Fruit fly (Drosophila melanogaster) whole organism, embryonic: ENCODE results near the gene CG33695.

Experiments
- Bteb2 ChIP-seq: fragments of 200-800 bp; sonication (Bioruptor generic); optimal IDR thresholded peaks from 2 replicates; lab custom pipeline; 2016; ENCODE audit warnings: missing biosample characterization, missing genetic modification characterization
- CG1024 ChIP-seq: fragments of 200-800 bp; sonication (Bioruptor generic); IDR thresholded peaks from 2 replicates; pipeline ENCODE4 v1.3.6; 2022; ENCODE audit warnings: missing biosample characterization, missing genetic modification characterization
- CG10431 ChIP-seq: fragments of 200-800 bp; sonication (Bioruptor generic); optimal IDR thresholded peaks from 3 replicates; lab custom pipeline; 2018; ENCODE audit warnings: missing biosample characterization, mild to moderate bottlenecking, missing genetic modification characterization
- CG10543 ChIP-seq: fragments of 200-800 bp; sonication (Bioruptor generic); optimal IDR thresholded peaks from 3 replicates; lab custom pipeline; 2017; ENCODE audit warnings: missing biosample characterization, mild to moderate bottlenecking, missing genetic modification characterization, moderate library complexity
- CG11247 ChIP-seq: fragments of 200-800 bp; sonication (Bioruptor generic); IDR thresholded peaks from 2 replicates; pipeline ENCODE4 v1.3.6; 2022; ENCODE audit warnings: missing biosample characterization, missing genetic modification characterization
- CG1233 ChIP-seq: fragments of 200-800 bp; sonication (Bioruptor generic); optimal IDR thresholded peaks from 4 replicates; lab custom pipeline; 2018; ENCODE audit warnings: missing biosample characterization, mild to moderate bottlenecking, missing genetic modification characterization
- CG12744 ChIP-seq: fragments of 200-800 bp; sonication (Bioruptor generic); optimal IDR thresholded peaks from 2 replicates; lab custom pipeline; 2016; ENCODE audit warnings: missing biosample characterization, missing genetic modification characterization
- CG13894 ChIP-seq: fragments of 200-800 bp; sonication (Bioruptor generic); optimal IDR thresholded peaks from 3 replicates; lab custom pipeline; 2018; ENCODE audit warnings: missing biosample characterization, mild to moderate bottlenecking, missing genetic modification characterization, moderate library complexity
- CG1647 ChIP-seq: fragments of 200-800 bp; sonication (Bioruptor generic); optimal IDR thresholded peaks from 3 replicates; lab custom pipeline; 2016; ENCODE audit warnings: missing biosample characterization, missing genetic modification characterization
- CG16815 ChIP-seq: fragments of 200-800 bp; sonication (Bioruptor generic); optimal IDR thresholded peaks from 3 replicates; lab custom pipeline; 2017; ENCODE audit warnings: missing biosample characterization, mild to moderate bottlenecking, missing genetic modification characterization
- CG17612 ChIP-seq: fragments of 200-800 bp; sonication (Bioruptor generic); IDR thresholded peaks from 2 replicates; pipeline ENCODE4 v1.3.6; 2022; ENCODE audit warnings: missing biosample characterization, missing genetic modification characterization
- CG3407 ChIP-seq: fragments of 200-800 bp; sonication (Bioruptor generic); optimal IDR thresholded peaks from 2 replicates; lab custom pipeline; 2018; ENCODE audit warnings: missing biosample characterization, mild to moderate bottlenecking, missing genetic modification characterization
- CG34422 ChIP-seq: fragments of 200-800 bp; sonication (Bioruptor generic); IDR thresholded peaks from 3 replicates; pipeline ENCODE4 v1.3.6; 2022; ENCODE audit warnings: missing biosample characterization, missing genetic modification characterization
- CG4404 ChIP-seq: fragments of 200-800 bp; sonication (Bioruptor generic); IDR thresholded peaks from 2 replicates; pipeline ENCODE4 v1.3.6; 2022; ENCODE audit warnings: missing biosample characterization, missing genetic modification characterization
- CG4424 ChIP-seq: fragments of 200-800 bp; sonication (Bioruptor generic); optimal IDR thresholded peaks from 3 replicates; lab custom pipeline; 2016; ENCODE audit warnings: missing biosample characterization, missing genetic modification characterization
- CG4730 ChIP-seq: fragments of 200-800 bp; sonication (Bioruptor generic); IDR thresholded peaks from 2 replicates; pipeline ENCODE4 v1.3.6; 2022; ENCODE audit warnings: missing biosample characterization, missing genetic modification characterization
- CG6765 ChIP-seq: fragments of 200-800 bp; sonication (Bioruptor generic); optimal IDR thresholded peaks from 3 replicates; lab custom pipeline; 2017; ENCODE audit warnings: missing biosample characterization, mild to moderate bottlenecking, missing genetic modification characterization
- CG9437 ChIP-seq: fragments of 200-800 bp; sonication (Bioruptor generic); optimal IDR thresholded peaks from 2 replicates; lab custom pipeline; 2018; ENCODE audit warnings: missing biosample characterization, mild to moderate bottlenecking, missing genetic modification characterization
- D19B ChIP-seq: fragments of 200-800 bp; sonication (Bioruptor generic); optimal IDR thresholded peaks from 2 replicates; lab custom pipeline; 2017; ENCODE audit warnings: missing biosample characterization, mild to moderate bottlenecking, missing genetic modification characterization
- Doc3 ChIP-seq: fragments of 200-800 bp; sonication (Bioruptor generic); IDR thresholded peaks from 3 replicates; pipeline ENCODE4 v1.3.6; 2022; ENCODE audit warnings: missing biosample characterization, missing genetic modification characterization; ENCODE audit not compliant: partially characterized antibody
- Eip74EF ChIP-seq, 2 experiments: fragments of 200-800 bp in 1 of 2; fragments of >200 bp in 1 of 2; sonication (Bioruptor generic) in 1 of 2; optimal IDR thresholded peaks; 2 replicates each; lab custom pipeline; 2017 to 2019; ENCODE audit warnings: missing biosample characterization in 2 of 2, missing genetic modification characterization in 2 of 2, mild to moderate bottlenecking in 1 of 2, moderate library complexity in 1 of 2
- GATAe ChIP-seq: fragments of 200-800 bp; sonication (Bioruptor generic); conservative IDR thresholded peaks from 2 replicates; pipeline ENCODE4 v1.3.6; 2022; ENCODE audit warnings: missing biosample characterization, missing genetic modification characterization
- H15 ChIP-seq: fragments of 200-800 bp; sonication (Bioruptor generic); IDR thresholded peaks from 3 replicates; pipeline ENCODE4 v1.3.6; 2022; ENCODE audit warnings: missing biosample characterization, missing genetic modification characterization
- Hmx ChIP-seq: fragments of 200-800 bp; sonication (Bioruptor generic); optimal IDR thresholded peaks from 2 replicates; lab custom pipeline; 2016; ENCODE audit warnings: missing biosample characterization, missing genetic modification characterization
- Max ChIP-seq: fragments of 200-800 bp; sonication (Bioruptor generic); optimal IDR thresholded peaks from 2 replicates; lab custom pipeline; 2016; ENCODE audit warnings: missing biosample characterization, mild to moderate bottlenecking, missing genetic modification characterization
- NC2β ChIP-seq: fragments of 200-800 bp; sonication (Bioruptor generic); optimal IDR thresholded peaks from 2 replicates; lab custom pipeline; 2016; ENCODE audit warnings: missing biosample characterization, missing genetic modification characterization
- Nf-YA ChIP-seq: fragments of 200-800 bp; sonication (Bioruptor generic); IDR thresholded peaks from 2 replicates; pipeline ENCODE4 v1.3.6; 2022; ENCODE audit warnings: missing biosample characterization, missing genetic modification characterization
- Rx ChIP-seq: fragments of 200-800 bp; sonication (Bioruptor generic); IDR thresholded peaks from 2 replicates; pipeline ENCODE4 v1.3.6; 2022; ENCODE audit warnings: missing biosample characterization, missing genetic modification characterization
- Tbp ChIP-seq: fragments of >200 bp; optimal IDR thresholded peaks from 2 replicates; lab custom pipeline; 2018; ENCODE audit warnings: missing biosample characterization, missing genetic modification characterization
- Xbp1 ChIP-seq: fragments of 200-800 bp; sonication (Bioruptor generic); optimal IDR thresholded peaks from 3 replicates; lab custom pipeline; 2016; ENCODE audit warnings: missing biosample characterization, mild to moderate bottlenecking, missing genetic modification characterization
- chif ChIP-seq, 2 experiments: fragments of 200-800 bp; sonication (Bioruptor generic); optimal IDR thresholded peaks; 3 replicates each; lab custom pipeline; 2016; ENCODE audit warnings: missing biosample characterization in 2 of 2, missing genetic modification characterization in 2 of 2
- corto ChIP-seq: fragments of 200-800 bp; sonication (Bioruptor generic); optimal IDR thresholded peaks from 2 replicates; lab custom pipeline; 2016; ENCODE audit warnings: missing biosample characterization, mild to moderate bottlenecking, missing genetic modification characterization, moderate library complexity
- croc ChIP-seq: fragments of 200-800 bp; sonication (Bioruptor generic); conservative IDR thresholded peaks from 3 replicates; pipeline ENCODE4 v1.3.6; 2022; ENCODE audit warnings: missing biosample characterization, missing genetic modification characterization
- disco-r ChIP-seq: fragments of 200-800 bp; sonication (Bioruptor generic); optimal IDR thresholded peaks from 2 replicates; lab custom pipeline; 2016; ENCODE audit warnings: missing biosample characterization, missing genetic modification characterization
- fd96Cb ChIP-seq: fragments of 200-800 bp; sonication (Bioruptor generic); optimal IDR thresholded peaks from 2 replicates; lab custom pipeline; 2018; ENCODE audit warnings: missing biosample characterization, mild to moderate bottlenecking, missing genetic modification characterization, moderate library complexity
- gcm ChIP-seq: fragments of 200-800 bp; sonication (Bioruptor generic); optimal IDR thresholded peaks from 2 replicates; lab custom pipeline; 2019; ENCODE audit warnings: missing biosample characterization, mild to moderate bottlenecking, missing genetic modification characterization, moderate library complexity
- gcm2 ChIP-seq: fragments of 200-800 bp; sonication (Bioruptor generic); optimal IDR thresholded peaks from 2 replicates; lab custom pipeline; 2016; ENCODE audit warnings: missing biosample characterization, missing genetic modification characterization
- hbn ChIP-seq: fragments of 200-800 bp; sonication (Bioruptor generic); IDR thresholded peaks from 2 replicates; pipeline ENCODE4 v1.3.6; 2022; ENCODE audit warnings: missing biosample characterization, missing genetic modification characterization; ENCODE audit not compliant: partially characterized antibody
- hkb ChIP-seq, 2 experiments: fragments of 200-800 bp in 1 of 2; fragments of >200 bp in 1 of 2; sonication (Bioruptor generic) in 1 of 2; IDR thresholded peaks in 1 of 2; optimal IDR thresholded peaks in 1 of 2; 2 replicates each; pipeline versions ENCODE4 v1.3.6 to Lab custom; 2017 to 2022; ENCODE audit warnings: missing biosample characterization in 1 of 2, missing genetic modification characterization in 1 of 2
- lab ChIP-seq: fragments of 200-800 bp; sonication (Bioruptor generic); optimal IDR thresholded peaks from 3 replicates; lab custom pipeline; 2017; ENCODE audit warnings: missing biosample characterization, missing genetic modification characterization, mild to moderate bottlenecking, moderate library complexity, missing genetic modification reagents
- lola ChIP-seq, 3 experiments: fragments of >200 bp in 2 of 3; fragments of 200-800 bp in 1 of 3; sonication (Bioruptor generic) in 1 of 3; optimal IDR thresholded peaks; 2 replicates each; lab custom pipeline; 2017 to 2019; ENCODE audit warnings: missing biosample characterization in 3 of 3, missing genetic modification characterization in 3 of 3, mild to moderate bottlenecking in 1 of 3, moderate library complexity in 1 of 3
- nerfin-1 ChIP-seq: fragments of 200-800 bp; sonication (Bioruptor generic); optimal IDR thresholded peaks from 3 replicates; lab custom pipeline; 2019; ENCODE audit warnings: missing biosample characterization, mild to moderate bottlenecking, missing genetic modification characterization, moderate library complexity
- org-1 ChIP-seq: fragments of 200-800 bp; sonication (Bioruptor generic); optimal IDR thresholded peaks from 2 replicates; lab custom pipeline; 2017; ENCODE audit warnings: missing biosample characterization, missing genetic modification characterization
- pnt ChIP-seq: fragments of 200-800 bp; sonication (Bioruptor generic); optimal IDR thresholded peaks from 3 replicates; lab custom pipeline; 2016; ENCODE audit warnings: missing biosample characterization, missing genetic modification characterization
- slp2 ChIP-seq: fragments of 200-800 bp; sonication (Bioruptor generic); optimal IDR thresholded peaks from 2 replicates; lab custom pipeline; 2016; ENCODE audit warnings: missing biosample characterization, missing genetic modification characterization
- so ChIP-seq: fragments of 200-800 bp; sonication (Bioruptor generic); IDR thresholded peaks from 3 replicates; pipeline ENCODE4 v1.3.6; 2022; ENCODE audit warnings: missing biosample characterization, missing genetic modification characterization
- ssp ChIP-seq: fragments of 200-800 bp; sonication (Bioruptor generic); IDR thresholded peaks from 2 replicates; pipeline ENCODE4 v1.3.6; 2022; ENCODE audit warnings: missing biosample characterization, missing genetic modification characterization
- tll ChIP-seq, 2 experiments: fragments of 200-800 bp in 1 of 2; fragments of >200 bp in 1 of 2; sonication (Bioruptor generic) in 1 of 2; optimal IDR thresholded peaks; 2 replicates each; lab custom pipeline; 2017 to 2019; ENCODE audit warnings: missing biosample characterization in 2 of 2, missing genetic modification characterization in 2 of 2, mild to moderate bottlenecking in 1 of 2, moderate library complexity in 1 of 2
- trh ChIP-seq: fragments of 200-800 bp; sonication (Bioruptor generic); optimal IDR thresholded peaks from 2 replicates; lab custom pipeline; 2016; ENCODE audit warnings: missing biosample characterization, missing genetic modification characterization
- tx ChIP-seq: fragments of 200-800 bp; sonication (Bioruptor generic); optimal IDR thresholded peaks from 2 replicates; lab custom pipeline; 2016; ENCODE audit warnings: missing biosample characterization, missing genetic modification characterization

Gene CG33695

dm6 chr2L:11323917-11324316 lies 46.1 kb downstream of the CG33695 start (continued):
- TF ChIP-seq CG17612 (GFP tag; lab: Robert Waterston, UW) (no peak), CG3407 (GFP tag; lab: Kevin White, UChicago) (peak; percentile 28), tx (GFP tag; lab: Kevin White, UChicago) (no peak), gcm (peak; percentile 35), Max (GFP tag; lab: Kevin White, UChicago) (peak; percentile 2), Nf-YA (peak; percentile 61), CG1024 (0 out of 2 replicates have a peak, but pooled peaks have one; percentile 50), corto (GFP tag; lab: Kevin White, UChicago) (peak; percentile 79), CG12744 (no peak), CG6765 (GFP tag; lab: Kevin White, UChicago) (no peak), lab (peak; percentile 52), Rx (peak; percentile 57; the same call in 1 of the 2 replicates), Xbp1 (GFP tag; lab: Kevin White, UChicago) (peak; percentile 69), CG4424 (GFP tag; lab: Kevin White, UChicago) (peak; percentile 68), disco-r (peak; percentile 1), CG10431 (GFP tag; lab: Kevin White, UChicago) (no peak), org-1 (peak; percentile 56), CG10543 (no peak), gcm2 (GFP tag; lab: Kevin White, UChicago) (no peak), CG4730 (GFP tag; lab: Robert Waterston, UW) (peak; percentile 41), so (GFP tag; lab: Robert Waterston, UW) (no peak), hkb (optimal IDR thresholded peaks at IDR 0.05; lab: Kevin White, UChicago) (no peak), hkb (GFP tag; IDR thresholded peaks at IDR 0.05; lab: Robert Waterston, UW) (peak; percentile 80), pnt (GFP tag; lab: Kevin White, UChicago) (peak; percentile 52), lola (GFP tag; optimal IDR thresholded peaks at IDR 0.05; lab: Kevin White, UChicago) (peak in 1 of 3 experiments; percentile 57), tll (GFP tag; optimal IDR thresholded peaks at IDR 0.05; lab: Kevin White, UChicago) (no peak), Hmx (GFP tag; lab: Kevin White, UChicago) (no peak), Eip74EF (GFP tag; optimal IDR thresholded peaks at IDR 0.05; lab: Kevin White, UChicago) (peak in 1 of 2 experiments; percentile 41), chif (GFP tag; optimal IDR thresholded peaks at IDR 0.05; lab: Kevin White, UChicago) (peak; percentile 67 to 69), GATAe (GFP tag; lab: Robert Waterston, UW) (no peak), Tbp (GFP tag; lab: Kevin White, UChicago) (no peak), hbn (GFP tag; lab: Robert Waterston, UW) (no peak), CG9437 (GFP tag; lab: Kevin White, UChicago) (peak; percentile 5), H15 (peak; percentile 72), nerfin-1 (tag; lab: Kevin White, UChicago) (peak; percentile 19), CG11247 (GFP tag; lab: Robert Waterston, UW) (0 out of 2 replicates have a peak, but pooled peaks have one; percentile 8), CG34422 (GFP tag; lab: Robert Waterston, UW) (peak; percentile 58; the same call in 2 of the 3 replicates), trh (peak; percentile 28), croc (GFP tag; lab: Robert Waterston, UW) (peak; percentile 53; the same call in 2 of the 3 replicates), Bteb2 (peak; percentile 19), Doc3 (GFP tag; lab: Robert Waterston, UW) (no peak), CG16815 (peak; percentile 21), D19B (GFP tag; lab: Kevin White, UChicago) (no peak), fd96Cb (tag; lab: Kevin White, UChicago) (peak; percentile 75), CG13894 (tag; lab: Kevin White, UChicago) (no peak), CG1647 (GFP tag; lab: Kevin White, UChicago) (peak; percentile 27), CG1233 (GFP tag; lab: Kevin White, UChicago) (peak; percentile 13), ssp (GFP tag; lab: Robert Waterston, UW) (no peak), NC2β (peak; percentile 46), slp2 (GFP tag; lab: Kevin White, UChicago) (no peak), CG4404 (GFP tag; lab: Robert Waterston, UW) (peak; percentile 38; the same call in 1 of the 2 replicates)
